Worm (Caenorhabditis elegans): Measurements from ENCODE around the gene C06H2.2.
A peak's percentile ranks its signal among the peaks of the same experiment; 100 is the strongest.

The C06H2.2 gene

ce11 chrV:11124922-11125321, at the start of gene C06H2.2:
TSS of gene C06H2.2 (plus strand) at chrV:11125222.
- TF ChIP-seq ztf-29 (GFP tag; IDR thresholded peaks at IDR 0.05), result no peak
- TF ChIP-seq ztf-23 (GFP tag; IDR thresholded peaks at IDR 0.05), result no peak
- no peak for TF ChIP-seq cog-1 (tag; optimal IDR thresholded peaks at IDR 0.05)
- TF ChIP-seq tab-1 (GFP tag; IDR thresholded peaks at IDR 0.05), result no peak
- TF ChIP-seq klf-2 (GFP tag; conservative IDR thresholded peaks at IDR 0.05), result no peak
- TF ChIP-seq flt-1 (GFP tag; IDR thresholded peaks at IDR 0.05), result no peak
- TF ChIP-seq ref-1 (GFP tag; conservative IDR thresholded peaks at IDR 0.05), result no peak
- TF ChIP-seq T22C8.4 (GFP tag; IDR thresholded peaks at IDR 0.05), result no peak
- no peak for TF ChIP-seq med-1 (GFP tag; optimal IDR thresholded peaks at IDR 0.05; ENCODE audit: insufficient read depth)

- no peak for TF ChIP-seq ref-1 (GFP tag; conservative IDR thresholded peaks at IDR 0.05)
- no peak for TF ChIP-seq cog-1 (tag; optimal IDR thresholded peaks at IDR 0.05)
- no peak for TF ChIP-seq tab-1 (GFP tag; IDR thresholded peaks at IDR 0.05)
Measured at ce11 chrV:11076028-11076402, 49.0 kb upstream of the C06H2.2 start.

- TF ChIP-seq flt-1 (GFP tag; IDR thresholded peaks at IDR 0.05) (no peak), klf-2 (GFP tag; conservative IDR thresholded peaks at IDR 0.05) (no peak), ztf-23 (GFP tag; IDR thresholded peaks at IDR 0.05) (no peak), tab-1 (GFP tag; IDR thresholded peaks at IDR 0.05) (no peak), ref-1 (GFP tag; conservative IDR thresholded peaks at IDR 0.05) (no peak), cog-1 (tag; optimal IDR thresholded peaks at IDR 0.05) (no peak), T22C8.4 (GFP tag; IDR thresholded peaks at IDR 0.05) (no peak), med-1 (GFP tag; optimal IDR thresholded peaks at IDR 0.05; ENCODE audit: insufficient read depth) (no peak), ztf-29 (GFP tag; IDR thresholded peaks at IDR 0.05) (no peak)
Measured at ce11 chrV:11076403-11076802, 48.6 kb upstream of the C06H2.2 start.

- TF ChIP-seq cog-1 (tag; optimal IDR thresholded peaks at IDR 0.05), result peak; percentile 28
- TF ChIP-seq tab-1 (GFP tag; IDR thresholded peaks at IDR 0.05), result no peak
- no peak for TF ChIP-seq ztf-29 (GFP tag; IDR thresholded peaks at IDR 0.05)
- TF ChIP-seq ztf-23 (GFP tag; IDR thresholded peaks at IDR 0.05), result peak; percentile 14; the same call in 1 of the 2 replicates
- TF ChIP-seq ref-1 (GFP tag; conservative IDR thresholded peaks at IDR 0.05), result no peak
- TF ChIP-seq klf-2 (GFP tag; conservative IDR thresholded peaks at IDR 0.05), result no peak
- no peak for TF ChIP-seq T22C8.4 (GFP tag; IDR thresholded peaks at IDR 0.05)
- no peak for TF ChIP-seq med-1 (GFP tag; optimal IDR thresholded peaks at IDR 0.05; ENCODE audit: insufficient read depth)
- TF ChIP-seq flt-1 (GFP tag; IDR thresholded peaks at IDR 0.05), result peak; percentile 53; the same call in 1 of the 2 replicates
Measured at ce11 chrV:11078104-11078724, 46.8 kb upstream of the C06H2.2 start, which contains the start of gene act-2. TSS of gene act-2 (minus strand) at chrV:11078154.

- TF ChIP-seq cog-1 (tag; optimal IDR thresholded peaks at IDR 0.05) (no peak), ztf-29 (GFP tag; IDR thresholded peaks at IDR 0.05) (no peak), T22C8.4 (GFP tag; IDR thresholded peaks at IDR 0.05) (no peak)
Measured at ce11 chrV:11078874-11079273, 46.1 kb upstream of the C06H2.2 start.

ce11 chrV:11080345-11081102, 44.5 kb upstream of the C06H2.2 start, which contains the start of gene act-1:
TSS of gene act-1 (plus strand) at chrV:11081052.
- TF ChIP-seq T22C8.4 (GFP tag; IDR thresholded peaks at IDR 0.05) (no peak), flt-1 (GFP tag; IDR thresholded peaks at IDR 0.05) (0 out of 2 replicates have a peak, but pooled peaks have one; percentile 27), klf-2 (GFP tag; conservative IDR thresholded peaks at IDR 0.05) (no peak), cog-1 (tag; optimal IDR thresholded peaks at IDR 0.05) (no peak), ztf-29 (GFP tag; IDR thresholded peaks at IDR 0.05) (no peak), tab-1 (GFP tag; IDR thresholded peaks at IDR 0.05) (no peak), ztf-23 (GFP tag; IDR thresholded peaks at IDR 0.05) (no peak), med-1 (GFP tag; optimal IDR thresholded peaks at IDR 0.05; ENCODE audit: insufficient read depth) (no peak)

ce11 chrV:11082475-11082874, 42.5 kb upstream of the C06H2.2 start:
- TF ChIP-seq T22C8.4 (GFP tag; IDR thresholded peaks at IDR 0.05) (no peak), cog-1 (tag; optimal IDR thresholded peaks at IDR 0.05) (peak; percentile 23), med-1 (GFP tag; optimal IDR thresholded peaks at IDR 0.05; ENCODE audit: insufficient read depth) (no peak)

- no peak for TF ChIP-seq ref-1 (GFP tag; conservative IDR thresholded peaks at IDR 0.05)
- TF ChIP-seq ztf-29 (GFP tag; IDR thresholded peaks at IDR 0.05), result no peak
- TF ChIP-seq med-1 (GFP tag; optimal IDR thresholded peaks at IDR 0.05; ENCODE audit: insufficient read depth), result no peak
- TF ChIP-seq flt-1 (GFP tag; IDR thresholded peaks at IDR 0.05), result no peak
- no peak for TF ChIP-seq cog-1 (tag; optimal IDR thresholded peaks at IDR 0.05)
- TF ChIP-seq T22C8.4 (GFP tag; IDR thresholded peaks at IDR 0.05), result no peak
- no peak for TF ChIP-seq tab-1 (GFP tag; IDR thresholded peaks at IDR 0.05)
- TF ChIP-seq klf-2 (GFP tag; conservative IDR thresholded peaks at IDR 0.05), result no peak
- no peak for TF ChIP-seq ztf-23 (GFP tag; IDR thresholded peaks at IDR 0.05)
Measured at ce11 chrV:11082964-11083363, 42.1 kb upstream of the C06H2.2 start.

ce11 chrV:11083691-11084090, 41.3 kb upstream of the C06H2.2 start:
- TF ChIP-seq klf-2 (GFP tag; conservative IDR thresholded peaks at IDR 0.05), result no peak
- TF ChIP-seq med-1 (GFP tag; optimal IDR thresholded peaks at IDR 0.05; ENCODE audit: insufficient read depth), result no peak
- TF ChIP-seq cog-1 (tag; optimal IDR thresholded peaks at IDR 0.05), result peak; percentile 77
- TF ChIP-seq flt-1 (GFP tag; IDR thresholded peaks at IDR 0.05), result no peak
- TF ChIP-seq ztf-29 (GFP tag; IDR thresholded peaks at IDR 0.05), result no peak

- TF ChIP-seq klf-2 (GFP tag; conservative IDR thresholded peaks at IDR 0.05), result no peak
- TF ChIP-seq ref-1 (GFP tag; conservative IDR thresholded peaks at IDR 0.05), result no peak
- TF ChIP-seq cog-1 (tag; optimal IDR thresholded peaks at IDR 0.05), result no peak
- TF ChIP-seq ztf-23 (GFP tag; IDR thresholded peaks at IDR 0.05), result no peak
- no peak for TF ChIP-seq T22C8.4 (GFP tag; IDR thresholded peaks at IDR 0.05)
- TF ChIP-seq ztf-29 (GFP tag; IDR thresholded peaks at IDR 0.05), result no peak
- no peak for TF ChIP-seq tab-1 (GFP tag; IDR thresholded peaks at IDR 0.05)
- TF ChIP-seq flt-1 (GFP tag; IDR thresholded peaks at IDR 0.05), result no peak
- TF ChIP-seq med-1 (GFP tag; optimal IDR thresholded peaks at IDR 0.05; ENCODE audit: insufficient read depth), result no peak
Measured at ce11 chrV:11087119-11087518, 37.9 kb upstream of the C06H2.2 start.

Measured in whole organism, midembryonic.